Fruit fly (Drosophila melanogaster) whole organism, adult: ENCODE measurements around the gene CG4537.

Source experiments
- CG14711 ChIP-seq: fragments of 200-800 bp; sonication (Bioruptor generic); optimal IDR thresholded peaks from 2 replicates; lab custom pipeline; 2018; ENCODE audit warnings: missing biosample characterization, mild to moderate bottlenecking, missing genetic modification characterization, moderate library complexity
- CG5204 ChIP-seq: fragments of 200-800 bp; sonication (Bioruptor generic); optimal IDR thresholded peaks from 2 replicates; lab custom pipeline; 2016; ENCODE audit warnings: missing biosample characterization, missing genetic modification characterization
- CG7045 ChIP-seq: fragments of 200-800 bp; sonication (Bioruptor generic); optimal IDR thresholded peaks from 2 replicates; lab custom pipeline; 2017; ENCODE audit warnings: missing biosample characterization, mild to moderate bottlenecking, missing genetic modification characterization
- CG7101 ChIP-seq: fragments of 200-800 bp; sonication (Bioruptor generic); optimal IDR thresholded peaks from 2 replicates; lab custom pipeline; 2018; ENCODE audit warnings: missing biosample characterization, mild to moderate bottlenecking, missing genetic modification characterization, moderate library complexity
- kay ChIP-seq: fragments of 200-800 bp; sonication (Bioruptor generic); peaks from one replicate; lab custom pipeline; 2016; ENCODE audit warnings: missing biosample characterization, missing genetic modification characterization, borderline replicate concordance
- pad ChIP-seq: fragments of 200-800 bp; sonication (Bioruptor generic); optimal IDR thresholded peaks from 3 replicates; lab custom pipeline; 2017; ENCODE audit warnings: missing biosample characterization, missing genetic modification characterization, mild to moderate bottlenecking, moderate library complexity, missing genetic modification reagents

DNA sequence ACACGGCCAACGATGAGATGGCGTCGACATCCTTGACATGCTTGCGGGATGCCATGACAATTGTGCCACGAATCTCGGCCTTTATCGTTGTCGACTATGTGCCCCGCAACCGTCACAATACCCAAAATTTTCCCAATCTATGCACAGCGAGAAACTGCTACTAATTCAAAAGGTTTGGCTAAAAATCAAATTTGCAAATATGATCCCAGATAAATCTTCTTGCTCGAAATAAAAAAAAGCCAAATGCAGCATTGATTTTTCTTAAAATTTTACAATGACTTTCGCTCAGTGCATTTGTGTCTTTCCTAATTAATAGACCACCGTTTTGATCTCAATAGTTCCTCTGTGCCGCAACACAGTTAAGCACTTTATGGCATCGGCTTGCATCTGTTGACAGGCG, 27.7 kb upstream of the CG4537 start:
- no peak for TF ChIP-seq pad
- TF ChIP-seq CG5204 (GFP tag; lab: Kevin White, UChicago) = no peak
- TF ChIP-seq CG7045 (GFP tag; lab: Kevin White, UChicago) = no peak
- no peak for TF ChIP-seq CG7101 (tag; lab: Kevin White, UChicago)
- no peak for TF ChIP-seq CG14711 (tag; lab: Kevin White, UChicago)
- no peak for TF ChIP-seq kay (GFP tag; lab: Kevin White, UChicago)
